Worm (Caenorhabditis elegans) whole organism, late embryonic: ENCODE measurements around the gene glo-3.

Experiments used
- C38D4.7 ChIP-seq: fragments of 200-800 bp; sonication (Bioruptor generic); optimal IDR thresholded peaks from 2 replicates; lab custom pipeline; 2018; ENCODE audit warnings: mild to moderate bottlenecking, missing genetic modification characterization, moderate library complexity, missing compliant biosample characterization
- F13H6.1 ChIP-seq: sonication (generic microtip); optimal IDR thresholded peaks from 2 replicates; lab custom pipeline; 2016; ENCODE audit warnings: missing genetic modification characterization, missing compliant biosample characterization
- K02D7.2 ChIP-seq: sonication (generic microtip); optimal IDR thresholded peaks from 2 replicates; lab custom pipeline; 2017; ENCODE audit warnings: mild to moderate bottlenecking, missing genetic modification characterization, missing compliant biosample characterization
- K09A11.1 ChIP-seq: sonication (generic microtip); optimal IDR thresholded peaks from 2 replicates; lab custom pipeline; 2017; ENCODE audit warnings: antibody characterized with exemption, mild to moderate bottlenecking, missing genetic modification characterization, missing compliant biosample characterization; ENCODE audit not compliant: insufficient read depth
- T23F11.4 ChIP-seq: fragments of 200-800 bp; sonication (Bioruptor generic); optimal IDR thresholded peaks from 2 replicates; lab custom pipeline; 2018; ENCODE audit warnings: mild to moderate bottlenecking, missing genetic modification characterization, missing compliant biosample characterization
- Y22D7AL.16 ChIP-seq: sonication (generic microtip); optimal IDR thresholded peaks from 2 replicates; lab custom pipeline; 2016; ENCODE audit warnings: missing genetic modification characterization, missing compliant biosample characterization
- ahr-1 ChIP-seq: sonication (generic microtip); optimal IDR thresholded peaks from 2 replicates; lab custom pipeline; 2016; ENCODE audit warnings: missing genetic modification characterization, missing compliant biosample characterization
- ama-1 ChIP-seq: fragments of 150-350 bp; optimal IDR thresholded peaks from 2 replicates; lab custom pipeline; 2014
- ceh-14 ChIP-seq: sonication (generic microtip); optimal IDR thresholded peaks from 2 replicates; lab custom pipeline; 2016; ENCODE audit warnings: missing genotype, missing genetic modification characterization, missing compliant biosample characterization
- ceh-18 ChIP-seq: sonication (generic microtip); optimal IDR thresholded peaks from 2 replicates; lab custom pipeline; 2016; ENCODE audit warnings: missing genetic modification characterization, missing compliant biosample characterization
- ceh-19 ChIP-seq: fragments of 200-800 bp; sonication (Bioruptor generic); optimal IDR thresholded peaks from 2 replicates; lab custom pipeline; 2018; ENCODE audit warnings: mild to moderate bottlenecking, missing genetic modification characterization, missing compliant biosample characterization
- ceh-2 ChIP-seq: sonication (generic microtip); optimal IDR thresholded peaks from 2 replicates; lab custom pipeline; 2016; ENCODE audit warnings: missing genotype, missing genetic modification characterization, missing compliant biosample characterization
- ceh-22 ChIP-seq: sonication (generic microtip); optimal IDR thresholded peaks from 2 replicates; lab custom pipeline; 2017; ENCODE audit warnings: missing biosample characterization, missing genetic modification characterization
- ceh-24 ChIP-seq: sonication (generic microtip); optimal IDR thresholded peaks from 2 replicates; lab custom pipeline; 2016; ENCODE audit warnings: mild to moderate bottlenecking, missing genetic modification characterization, missing compliant biosample characterization
- ceh-30 ChIP-seq: fragments of 150-350 bp; optimal IDR thresholded peaks from 2 replicates; lab custom pipeline; 2014; ENCODE audit warnings: missing biosample characterization, missing genetic modification characterization
- ceh-31 ChIP-seq: sonication (generic microtip); optimal IDR thresholded peaks from 2 replicates; lab custom pipeline; 2016; ENCODE audit warnings: missing genetic modification characterization, missing compliant biosample characterization
- ceh-6 ChIP-seq: fragments of 200-800 bp; sonication (Bioruptor generic); optimal IDR thresholded peaks from 2 replicates; lab custom pipeline; 2018; ENCODE audit warnings: mild to moderate bottlenecking, missing genetic modification characterization, missing compliant biosample characterization
- dmd-4 ChIP-seq: sonication (generic microtip); optimal IDR thresholded peaks from 2 replicates; lab custom pipeline; 2016; ENCODE audit warnings: borderline replicate concordance, missing genetic modification characterization, missing compliant biosample characterization
- dve-1 ChIP-seq: sonication (generic microtip); optimal IDR thresholded peaks from 2 replicates; lab custom pipeline; 2017; ENCODE audit warnings: antibody characterized with exemption, mild to moderate bottlenecking, missing genetic modification characterization, missing compliant biosample characterization
- elt-2 ChIP-seq: sonication (generic microtip); optimal IDR thresholded peaks from 2 replicates; lab custom pipeline; 2016; ENCODE audit warnings: missing genetic modification reagents, missing genetic modification characterization, missing compliant biosample characterization
- eyg-1 ChIP-seq: sonication (generic microtip); optimal IDR thresholded peaks from 2 replicates; lab custom pipeline; 2016; ENCODE audit warnings: missing genotype, missing genetic modification characterization, missing compliant biosample characterization
- fkh-6 ChIP-seq: sonication (generic microtip); optimal IDR thresholded peaks from 2 replicates; lab custom pipeline; 2016; ENCODE audit warnings: missing genetic modification characterization, missing compliant biosample characterization
- hlh-13 ChIP-seq: fragments of 200-800 bp; sonication (Bioruptor generic); optimal IDR thresholded peaks from 2 replicates; lab custom pipeline; 2018; ENCODE audit warnings: mild to moderate bottlenecking, missing genetic modification characterization, missing compliant biosample characterization
- hlh-15 ChIP-seq: sonication (generic microtip); optimal IDR thresholded peaks from 2 replicates; lab custom pipeline; 2016; ENCODE audit warnings: missing genetic modification characterization, missing compliant biosample characterization
- hlh-30 ChIP-seq: sonication (generic microtip); optimal IDR thresholded peaks from 2 replicates; lab custom pipeline; 2017; ENCODE audit warnings: antibody characterized with exemption, missing genetic modification characterization, missing compliant biosample characterization; ENCODE audit not compliant: insufficient read depth
- hlh-8 ChIP-seq: sonication (generic microtip); optimal IDR thresholded peaks from 2 replicates; lab custom pipeline; 2016; ENCODE audit warnings: missing genotype, missing genetic modification characterization, missing compliant biosample characterization
- lim-6 ChIP-seq: sonication (generic microtip); optimal IDR thresholded peaks from 2 replicates; lab custom pipeline; 2016; ENCODE audit warnings: missing genetic modification characterization, missing compliant biosample characterization
- lin-11 ChIP-seq: fragments of 200-800 bp; sonication (Bioruptor generic); optimal IDR thresholded peaks from 2 replicates; lab custom pipeline; 2018; ENCODE audit warnings: mild to moderate bottlenecking, missing genetic modification characterization, missing compliant biosample characterization
- mec-3 ChIP-seq: sonication (generic microtip); optimal IDR thresholded peaks from 2 replicates; lab custom pipeline; 2016; ENCODE audit warnings: borderline replicate concordance, missing genetic modification characterization, missing compliant biosample characterization
- nfya-1 ChIP-seq: sonication (generic microtip); optimal IDR thresholded peaks from 2 replicates; lab custom pipeline; 2017; ENCODE audit warnings: missing genetic modification characterization, mild to moderate bottlenecking, missing compliant biosample characterization, antibody characterized with exemption, moderate library complexity
- npax-4 ChIP-seq: sonication (generic microtip); optimal IDR thresholded peaks from 2 replicates; lab custom pipeline; 2016; ENCODE audit warnings: missing genetic modification characterization, missing compliant biosample characterization
- pag-3 ChIP-seq: sonication (generic microtip); optimal IDR thresholded peaks from 2 replicates; lab custom pipeline; 2016; ENCODE audit warnings: missing compliant biosample characterization, missing genetic modification characterization, borderline replicate concordance
- pat-9 ChIP-seq: fragments of 200-800 bp; sonication (Bioruptor generic); optimal IDR thresholded peaks from 2 replicates; lab custom pipeline; 2018; ENCODE audit warnings: mild to moderate bottlenecking, missing genetic modification characterization, moderate library complexity, missing compliant biosample characterization
- pha-2 ChIP-seq: sonication (generic microtip); optimal IDR thresholded peaks from 2 replicates; lab custom pipeline; 2017; ENCODE audit warnings: mild to moderate bottlenecking, missing genetic modification characterization, missing compliant biosample characterization
- pha-4 ChIP-seq: fragments of 150-350 bp; optimal IDR thresholded peaks from 2 replicates; lab custom pipeline; 2018; ENCODE audit warnings: missing biosample characterization, missing genetic modification reagents, missing genetic modification characterization
- pqm-1 ChIP-seq: sonication (generic microtip); optimal IDR thresholded peaks from 2 replicates; lab custom pipeline; 2016; ENCODE audit warnings: missing genetic modification characterization, missing compliant biosample characterization
- pros-1 ChIP-seq: fragments of 150-350 bp; optimal IDR thresholded peaks from 2 replicates; lab custom pipeline; 2014; ENCODE audit warnings: missing biosample characterization, missing genetic modification reagents, missing genetic modification characterization
- rnt-1 ChIP-seq: sonication (generic microtip); optimal IDR thresholded peaks from 2 replicates; lab custom pipeline; 2016; ENCODE audit warnings: missing genetic modification characterization, missing compliant biosample characterization
- tbx-2 ChIP-seq: sonication (generic microtip); optimal IDR thresholded peaks from 2 replicates; lab custom pipeline; 2016; ENCODE audit warnings: missing genetic modification characterization, missing compliant biosample characterization
- unc-86 ChIP-seq: sonication (generic microtip); optimal IDR thresholded peaks from 2 replicates; lab custom pipeline; 2016; ENCODE audit warnings: missing genetic modification characterization, missing compliant biosample characterization
- zip-5 ChIP-seq: sonication (generic microtip); optimal IDR thresholded peaks from 2 replicates; lab custom pipeline; 2016; ENCODE audit warnings: missing genetic modification characterization, missing compliant biosample characterization
- ztf-16 ChIP-seq: sonication (generic microtip); optimal IDR thresholded peaks from 2 replicates; lab custom pipeline; 2017; ENCODE audit warnings: missing genetic modification characterization, missing compliant biosample characterization

Gene glo-3

DNA sequence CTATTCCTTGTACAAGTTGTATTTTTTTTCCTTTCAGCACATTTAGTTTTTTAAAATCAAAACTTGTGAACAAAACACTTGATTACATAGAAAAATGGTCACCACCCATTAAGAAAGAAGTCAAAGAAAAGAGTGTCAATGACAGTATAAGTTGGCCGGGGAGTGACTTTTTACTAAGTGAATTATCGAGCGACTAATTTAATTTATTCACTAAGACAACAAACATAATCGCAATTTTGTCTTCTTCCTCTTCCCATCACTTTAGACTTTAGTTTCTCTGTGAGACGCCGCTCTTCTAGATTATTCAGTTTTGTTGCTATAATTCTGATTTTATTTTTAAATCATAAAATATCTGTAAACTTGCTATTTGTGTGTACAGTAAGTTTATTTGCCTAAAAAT, 19.4 kb upstream of the glo-3 start:
- no peak for TF ChIP-seq ztf-16 (tag; lab: Kevin White, UChicago)

- TF ChIP-seq pag-3 (tag; lab: Kevin White, UChicago) (no peak), nfya-1 (tag; lab: Kevin White, UChicago) (peak; percentile 59)
Observed at ce11 chrX:10514834-10515233, 18.7 kb upstream of the glo-3 start.

DNA sequence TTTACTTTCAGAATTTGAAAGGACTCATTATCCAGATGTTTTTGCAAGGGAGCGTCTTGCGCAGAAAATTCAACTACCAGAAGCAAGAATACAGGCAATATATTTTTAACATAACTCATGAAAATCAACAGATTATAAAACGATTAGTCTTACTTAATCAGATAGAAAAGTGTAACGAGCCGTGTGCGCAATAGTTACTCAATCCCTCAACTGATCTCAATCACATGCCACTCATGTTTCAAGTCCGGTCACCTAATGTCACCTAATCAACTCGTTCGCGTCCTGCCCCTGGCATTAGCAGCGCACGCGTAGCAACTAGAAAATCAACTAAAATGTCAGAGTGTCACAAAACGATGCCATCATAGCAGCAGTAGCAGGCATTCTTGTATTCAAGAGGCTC, 16.9 kb upstream of the glo-3 start:
- no peak for TF ChIP-seq pros-1 (tag; lab: Kevin White, UChicago)
- TF ChIP-seq hlh-30 (tag; lab: Kevin White, UChicago): no peak
- TF ChIP-seq ahr-1: no peak
- no peak for TF ChIP-seq ceh-2 (tag; lab: Kevin White, UChicago)
- TF ChIP-seq npax-4 (tag; lab: Kevin White, UChicago): no peak
- no peak for TF ChIP-seq hlh-15 (tag; lab: Kevin White, UChicago)
- TF ChIP-seq elt-2 (tag; lab: Kevin White, UChicago): no peak
- TF ChIP-seq pqm-1 (tag; lab: Kevin White, UChicago): no peak
- TF ChIP-seq pha-2: no peak
- no peak for TF ChIP-seq rnt-1 (tag; lab: Kevin White, UChicago)
- no peak for TF ChIP-seq pag-3 (tag; lab: Kevin White, UChicago)
- no peak for TF ChIP-seq K09A11.1 (tag; lab: Kevin White, UChicago)
- TF ChIP-seq ceh-14: no peak
- no peak for TF ChIP-seq lim-6 (tag; lab: Kevin White, UChicago)
- TF ChIP-seq ceh-18 (tag; lab: Kevin White, UChicago): no peak
- no peak for TF ChIP-seq T23F11.4 (GFP tag; lab: Kevin White, UChicago)
- no peak for TF ChIP-seq ceh-30 (tag; lab: Kevin White, UChicago)
- TF ChIP-seq mec-3 (tag; lab: Kevin White, UChicago): no peak
- TF ChIP-seq hlh-8 (tag; lab: Kevin White, UChicago): no peak
- no peak for TF ChIP-seq K02D7.2 (tag; lab: Kevin White, UChicago)

DNA sequence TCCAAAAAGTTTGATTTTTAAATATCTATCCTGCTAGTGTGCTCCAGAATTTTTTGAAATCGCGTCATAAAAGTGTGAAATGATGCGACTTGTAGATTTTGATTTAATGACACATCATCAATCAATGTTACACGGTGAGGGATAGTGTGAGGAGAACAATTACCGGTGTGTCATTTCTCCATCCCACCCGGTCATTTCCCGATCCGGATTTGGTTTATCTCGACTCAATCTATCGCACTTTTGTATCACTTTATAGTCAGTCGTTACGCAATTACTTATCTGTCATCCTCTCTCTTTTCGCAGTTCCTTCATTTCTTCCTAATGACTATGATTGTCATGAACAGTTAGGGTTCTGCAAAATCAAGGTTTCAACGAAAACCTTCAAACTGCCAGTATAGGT, 13.3 kb upstream of the glo-3 start:
- no peak for TF ChIP-seq hlh-8 (tag; lab: Kevin White, UChicago)

ce11 chrX:10521313-10521712, 12.2 kb upstream of the glo-3 start, which contains the start of gene F14F3.4:
F14F3.4 (minus strand) TSS chrX:10521413.
- TF ChIP-seq npax-4 (tag; lab: Kevin White, UChicago) (no peak), zip-5 (tag; lab: Kevin White, UChicago) (no peak), fkh-6 (tag; lab: Kevin White, UChicago) (no peak), rnt-1 (tag; lab: Kevin White, UChicago) (no peak), ceh-14 (no peak), lim-6 (tag; lab: Kevin White, UChicago) (no peak)

- TF ChIP-seq lin-11 (no peak), dmd-4 (tag; lab: Kevin White, UChicago) (no peak), ceh-18 (tag; lab: Kevin White, UChicago) (peak; percentile 31), ceh-6 (GFP tag; lab: Kevin White, UChicago) (peak; percentile 33), hlh-8 (tag; lab: Kevin White, UChicago) (no peak), tbx-2 (tag; lab: Kevin White, UChicago) (peak; percentile 55), unc-86 (tag; lab: Kevin White, UChicago) (no peak), hlh-15 (tag; lab: Kevin White, UChicago) (no peak), ceh-24 (tag; lab: Kevin White, UChicago) (no peak), eyg-1 (tag; lab: Kevin White, UChicago) (no peak), ceh-22 (tag; lab: Kevin White, UChicago) (no peak), hlh-13 (GFP tag; lab: Kevin White, UChicago) (no peak), Y22D7AL.16 (no peak), ceh-30 (tag; lab: Kevin White, UChicago) (no peak), ama-1 (lab: Kevin White, UChicago) (no peak), zip-5 (tag; lab: Kevin White, UChicago) (no peak), C38D4.7 (GFP tag; lab: Kevin White, UChicago) (no peak), T23F11.4 (GFP tag; lab: Kevin White, UChicago) (no peak), pha-4 (tag; lab: Kevin White, UChicago) (no peak), ceh-31 (tag; lab: Kevin White, UChicago) (peak; percentile 43), pat-9 (tag; lab: Kevin White, UChicago) (peak; percentile 53), F13H6.1 (tag; lab: Kevin White, UChicago) (no peak), ceh-19 (no peak), pqm-1 (tag; lab: Kevin White, UChicago) (no peak), dve-1 (no peak)
Observed at ce11 chrX:10524483-10524948, 9.0 kb upstream of the glo-3 start, which contains the start of the genes mboa-7 and git-1. mboa-7 (minus strand) TSS chrX:10524565. git-1 (plus strand) TSS chrX:10524898.
